Fruit fly (Drosophila melanogaster) whole organism, embryonic: ENCODE measurements around the gene Roc1b.
A peak's percentile ranks its signal among the peaks of the same experiment; 100 is the strongest.

Experiments
- Adf1 ChIP-seq: fragments of 200-800 bp; sonication (Bioruptor generic); IDR thresholded peaks from 2 replicates; pipeline ENCODE4 v1.3.6; 2022; ENCODE audit warnings: missing biosample characterization, missing genetic modification characterization
- Antp ChIP-seq: fragments of 200-800 bp; sonication (Bioruptor generic); optimal IDR thresholded peaks from 3 replicates; lab custom pipeline; 2016; ENCODE audit warnings: missing biosample characterization, missing genetic modification characterization
- CG10654 ChIP-seq: fragments of 200-800 bp; sonication (Bioruptor generic); optimal IDR thresholded peaks from 2 replicates; lab custom pipeline; 2016; ENCODE audit warnings: missing biosample characterization, missing genetic modification characterization
- CG12236 ChIP-seq: fragments of 200-800 bp; sonication (Bioruptor generic); optimal IDR thresholded peaks from 2 replicates; lab custom pipeline; 2016; ENCODE audit warnings: missing biosample characterization, missing genetic modification characterization
- CG1603 ChIP-seq: fragments of 200-800 bp; sonication (Bioruptor generic); optimal IDR thresholded peaks from 2 replicates; lab custom pipeline; 2019; ENCODE audit warnings: missing biosample characterization, mild to moderate bottlenecking, missing genetic modification characterization, moderate library complexity
- CG16779 ChIP-seq: fragments of 200-800 bp; sonication (Bioruptor generic); IDR thresholded peaks from 2 replicates; pipeline ENCODE4 v1.3.6; 2022; ENCODE audit warnings: missing biosample characterization, missing genetic modification characterization
- CG16863 ChIP-seq: fragments of 200-800 bp; sonication (Bioruptor generic); optimal IDR thresholded peaks from 3 replicates; lab custom pipeline; 2016; ENCODE audit warnings: missing biosample characterization, missing genetic modification characterization
- CG18476 ChIP-seq: fragments of 200-800 bp; sonication (Bioruptor generic); optimal IDR thresholded peaks from 2 replicates; lab custom pipeline; 2016; ENCODE audit warnings: missing biosample characterization, mild to moderate bottlenecking, missing genetic modification characterization
- CG2129 ChIP-seq: fragments of 200-800 bp; sonication (Bioruptor generic); IDR thresholded peaks from 2 replicates; pipeline ENCODE4 v1.3.6; 2022; ENCODE audit warnings: missing biosample characterization, missing genetic modification characterization; ENCODE audit not compliant: partially characterized antibody
- CG34422 ChIP-seq: fragments of 200-800 bp; sonication (Bioruptor generic); IDR thresholded peaks from 3 replicates; pipeline ENCODE4 v1.3.6; 2022; ENCODE audit warnings: missing biosample characterization, missing genetic modification characterization
- CG4282 ChIP-seq: fragments of 200-800 bp; sonication (Bioruptor generic); optimal IDR thresholded peaks from 2 replicates; lab custom pipeline; 2016; ENCODE audit warnings: missing biosample characterization, missing genetic modification characterization
- CG5953 ChIP-seq: fragments of 200-800 bp; sonication (Bioruptor generic); IDR thresholded peaks from 2 replicates; pipeline ENCODE4 v1.3.6; 2022; ENCODE audit warnings: missing biosample characterization, missing genetic modification characterization
- CG6175 ChIP-seq: fragments of 200-800 bp; sonication (Bioruptor generic); IDR thresholded peaks from 3 replicates; pipeline ENCODE4 v1.3.6; 2022; ENCODE audit warnings: missing biosample characterization, missing genetic modification characterization
- CG6654 ChIP-seq: fragments of 200-800 bp; sonication (Bioruptor generic); optimal IDR thresholded peaks from 2 replicates; lab custom pipeline; 2017; ENCODE audit warnings: missing biosample characterization, mild to moderate bottlenecking, missing genetic modification characterization
- CG6765 ChIP-seq: fragments of 200-800 bp; sonication (Bioruptor generic); optimal IDR thresholded peaks from 3 replicates; lab custom pipeline; 2017; ENCODE audit warnings: missing biosample characterization, mild to moderate bottlenecking, missing genetic modification characterization
- CG6791 ChIP-seq: fragments of 200-800 bp; sonication (Bioruptor generic); IDR thresholded peaks from 3 replicates; pipeline ENCODE4 v1.3.6; 2022; ENCODE audit warnings: missing biosample characterization, missing genetic modification characterization; ENCODE audit not compliant: partially characterized antibody
- CG7372 ChIP-seq: fragments of 200-800 bp; sonication (Bioruptor generic); IDR thresholded peaks from 2 replicates; pipeline ENCODE4 v1.3.6; 2022; ENCODE audit warnings: missing biosample characterization, missing genetic modification characterization
- D19B ChIP-seq: fragments of 200-800 bp; sonication (Bioruptor generic); optimal IDR thresholded peaks from 2 replicates; lab custom pipeline; 2017; ENCODE audit warnings: missing biosample characterization, mild to moderate bottlenecking, missing genetic modification characterization
- Dfd ChIP-seq, 2 experiments: fragments of >200 bp; optimal IDR thresholded peaks; 2 replicates each; lab custom pipeline; 2017; ENCODE audit warnings: missing biosample characterization in 2 of 2, missing genetic modification characterization in 2 of 2
- Dll ChIP-seq: fragments of 200-800 bp; sonication (Bioruptor generic); IDR thresholded peaks from 4 replicates; pipeline ENCODE4 v1.3.6; 2022; ENCODE audit warnings: missing biosample characterization, missing genetic modification characterization; ENCODE audit not compliant: partially characterized antibody
- E2f1 ChIP-seq: fragments of 200-800 bp; sonication (Bioruptor generic); IDR thresholded peaks from 2 replicates; pipeline ENCODE4 v1.3.6; 2022; ENCODE audit warnings: missing biosample characterization, missing genetic modification characterization
- E2f2 ChIP-seq: fragments of 200-800 bp; sonication (Bioruptor generic); IDR thresholded peaks from 2 replicates; pipeline ENCODE4 v1.3.6; 2022; ENCODE audit warnings: missing biosample characterization, missing genetic modification characterization
- Eip74EF ChIP-seq, 2 experiments: fragments of 200-800 bp in 1 of 2; fragments of >200 bp in 1 of 2; sonication (Bioruptor generic) in 1 of 2; optimal IDR thresholded peaks; 2 replicates each; lab custom pipeline; 2017 to 2019; ENCODE audit warnings: missing biosample characterization in 2 of 2, missing genetic modification characterization in 2 of 2, mild to moderate bottlenecking in 1 of 2, moderate library complexity in 1 of 2
- HLH3B ChIP-seq: fragments of 200-800 bp; sonication (Bioruptor generic); IDR thresholded peaks from 2 replicates; pipeline ENCODE4 v1.3.6; 2022; ENCODE audit warnings: missing biosample characterization, missing genetic modification characterization
- HmgD ChIP-seq: fragments of 200-800 bp; sonication (Bioruptor generic); optimal IDR thresholded peaks from 3 replicates; lab custom pipeline; 2016; ENCODE audit warnings: missing biosample characterization, missing genetic modification characterization
- Hr39 ChIP-seq: fragments of >200 bp; optimal IDR thresholded peaks from 2 replicates; lab custom pipeline; 2017
- NC2α ChIP-seq: fragments of 200-800 bp; sonication (Bioruptor generic); optimal IDR thresholded peaks from 2 replicates; lab custom pipeline; 2016; ENCODE audit warnings: missing biosample characterization, missing genetic modification characterization
- NfI ChIP-seq: fragments of 200-800 bp; sonication (Bioruptor generic); optimal IDR thresholded peaks from 3 replicates; lab custom pipeline; 2018; ENCODE audit warnings: missing biosample characterization, mild to moderate bottlenecking, missing genetic modification characterization, moderate library complexity
- Opbp ChIP-seq: fragments of 200-800 bp; sonication (Bioruptor generic); IDR thresholded peaks from 3 replicates; pipeline ENCODE4 v1.3.6; 2022; ENCODE audit warnings: missing biosample characterization, missing genetic modification characterization; ENCODE audit not compliant: partially characterized antibody
- Ssrp ChIP-seq: fragments of 200-800 bp; sonication (Bioruptor generic); optimal IDR thresholded peaks from 2 replicates; lab custom pipeline; 2018; ENCODE audit warnings: missing biosample characterization, mild to moderate bottlenecking, missing genetic modification characterization, moderate library complexity
- Vsx1 ChIP-seq: fragments of 200-800 bp; sonication (Bioruptor generic); optimal IDR thresholded peaks from 2 replicates; lab custom pipeline; 2017; ENCODE audit warnings: missing biosample characterization, mild to moderate bottlenecking, missing genetic modification characterization, missing genetic modification reagents
- ato ChIP-seq: fragments of 200-800 bp; sonication (Bioruptor generic); IDR thresholded peaks from 2 replicates; pipeline ENCODE4 v1.3.6; 2022; ENCODE audit warnings: missing biosample characterization, missing genetic modification characterization; ENCODE audit not compliant: partially characterized antibody
- da ChIP-seq: fragments of 200-800 bp; sonication (Bioruptor generic); optimal IDR thresholded peaks from 2 replicates; lab custom pipeline; 2016; ENCODE audit warnings: missing biosample characterization, missing genetic modification characterization
- dati ChIP-seq: fragments of 200-800 bp; sonication (Bioruptor generic); IDR thresholded peaks from 2 replicates; pipeline ENCODE4 v1.3.6; 2022; ENCODE audit warnings: missing biosample characterization, missing genetic modification characterization
- eyg ChIP-seq: fragments of 200-800 bp; sonication (Bioruptor generic); optimal IDR thresholded peaks from 3 replicates; lab custom pipeline; 2016; ENCODE audit warnings: missing biosample characterization, missing genetic modification characterization
- fd3F ChIP-seq: fragments of 200-800 bp; sonication (Bioruptor generic); optimal IDR thresholded peaks from 2 replicates; lab custom pipeline; 2018; ENCODE audit warnings: missing biosample characterization, mild to moderate bottlenecking, missing genetic modification characterization, moderate library complexity
- grn ChIP-seq: fragments of 200-800 bp; sonication (Bioruptor generic); optimal IDR thresholded peaks from 3 replicates; lab custom pipeline; 2017; ENCODE audit warnings: missing biosample characterization, missing genetic modification characterization
- gt ChIP-seq: fragments of 200-800 bp; sonication (Bioruptor generic); IDR thresholded peaks from 2 replicates; pipeline ENCODE4 v1.3.6; 2022; ENCODE audit warnings: missing biosample characterization, missing genetic modification characterization
- kah ChIP-seq: fragments of 200-800 bp; sonication (Bioruptor generic); optimal IDR thresholded peaks from 2 replicates; lab custom pipeline; 2018; ENCODE audit warnings: missing biosample characterization, mild to moderate bottlenecking, missing genetic modification characterization
- lbe ChIP-seq: fragments of 200-800 bp; sonication (Bioruptor generic); optimal IDR thresholded peaks from 2 replicates; lab custom pipeline; 2016; ENCODE audit warnings: missing biosample characterization, mild to moderate bottlenecking, missing genetic modification characterization
- org-1 ChIP-seq: fragments of 200-800 bp; sonication (Bioruptor generic); optimal IDR thresholded peaks from 2 replicates; lab custom pipeline; 2017; ENCODE audit warnings: missing biosample characterization, missing genetic modification characterization
- phol ChIP-seq: fragments of 200-800 bp; sonication (Bioruptor generic); optimal IDR thresholded peaks from 3 replicates; lab custom pipeline; 2018; ENCODE audit warnings: missing biosample characterization, mild to moderate bottlenecking, missing genetic modification characterization, moderate library complexity
- ro ChIP-seq: fragments of 200-800 bp; sonication (Bioruptor generic); IDR thresholded peaks from 2 replicates; pipeline ENCODE4 v1.3.6; 2022; ENCODE audit warnings: missing biosample characterization, missing genetic modification characterization
- row ChIP-seq: fragments of 200-800 bp; sonication (Bioruptor generic); IDR thresholded peaks from 3 replicates; pipeline ENCODE4 v1.3.6; 2022; ENCODE audit warnings: missing biosample characterization, missing genetic modification characterization
- sd ChIP-seq: fragments of 200-800 bp; sonication (Bioruptor generic); optimal IDR thresholded peaks from 3 replicates; lab custom pipeline; 2018; ENCODE audit warnings: missing biosample characterization, mild to moderate bottlenecking, missing genetic modification characterization, moderate library complexity
- slbo ChIP-seq: fragments of 200-800 bp; sonication (Bioruptor generic); IDR thresholded peaks from 2 replicates; pipeline ENCODE4 v1.3.6; 2022; ENCODE audit warnings: missing biosample characterization, missing genetic modification characterization
- ssp ChIP-seq: fragments of 200-800 bp; sonication (Bioruptor generic); IDR thresholded peaks from 2 replicates; pipeline ENCODE4 v1.3.6; 2022; ENCODE audit warnings: missing biosample characterization, missing genetic modification characterization
- tap ChIP-seq: fragments of 200-800 bp; optimal IDR thresholded peaks from 3 replicates; lab custom pipeline; 2019; ENCODE audit warnings: missing biosample characterization, mild to moderate bottlenecking, missing genetic modification characterization, moderate library complexity
- tll ChIP-seq, 2 experiments: fragments of 200-800 bp in 1 of 2; fragments of >200 bp in 1 of 2; sonication (Bioruptor generic) in 1 of 2; optimal IDR thresholded peaks; 2 replicates each; lab custom pipeline; 2017 to 2019; ENCODE audit warnings: missing biosample characterization in 2 of 2, missing genetic modification characterization in 2 of 2, mild to moderate bottlenecking in 1 of 2, moderate library complexity in 1 of 2
- trh ChIP-seq: fragments of 200-800 bp; sonication (Bioruptor generic); optimal IDR thresholded peaks from 2 replicates; lab custom pipeline; 2016; ENCODE audit warnings: missing biosample characterization, missing genetic modification characterization
- wek ChIP-seq: fragments of 200-800 bp; sonication (Bioruptor generic); optimal IDR thresholded peaks from 3 replicates; lab custom pipeline; 2018; ENCODE audit warnings: missing biosample characterization, mild to moderate bottlenecking, missing genetic modification characterization, moderate library complexity
- zen ChIP-seq: fragments of 200-800 bp; sonication (Bioruptor generic); optimal IDR thresholded peaks from 3 replicates; lab custom pipeline; 2018; ENCODE audit warnings: missing biosample characterization, mild to moderate bottlenecking, missing genetic modification characterization, moderate library complexity

The Roc1b gene

dm6 chr3L:378072-378423 lies 20.3 kb downstream of the Roc1b start (continued):
- TF ChIP-seq CG16863 (GFP tag; lab: Kevin White, UChicago) (no peak), org-1 (GFP tag; lab: Kevin White, UChicago) (no peak), dati (GFP tag; lab: Robert Waterston, UW) (no peak), Hr39 (no peak), slbo (GFP tag; lab: Robert Waterston, UW) (no peak), CG1603 (no peak), Opbp (GFP tag; lab: Robert Waterston, UW) (peak; percentile 49; the same call in 1 of the 3 replicates), Adf1 (peak; percentile 84), CG4282 (GFP tag; lab: Kevin White, UChicago) (no peak), sd (tag; lab: Kevin White, UChicago) (peak; percentile 96), CG10654 (GFP tag; lab: Kevin White, UChicago) (no peak), tll (GFP tag; optimal IDR thresholded peaks at IDR 0.05; lab: Kevin White, UChicago) (peak; percentile 34 to 100), CG34422 (GFP tag; lab: Robert Waterston, UW) (no peak), CG5953 (GFP tag; lab: Robert Waterston, UW) (no peak), wek (GFP tag; lab: Kevin White, UChicago) (no peak), row (no peak), phol (no peak), NfI (no peak), E2f2 (GFP tag; lab: Robert Waterston, UW) (no peak), fd3F (no peak), CG6654 (GFP tag; lab: Kevin White, UChicago) (no peak), Eip74EF (GFP tag; optimal IDR thresholded peaks at IDR 0.05; lab: Kevin White, UChicago) (no peak), ro (GFP tag; lab: Robert Waterston, UW) (no peak), CG7372 (GFP tag; lab: Robert Waterston, UW) (no peak), Dll (GFP tag; lab: Robert Waterston, UW) (peak; percentile 46; the same call in 1 of the 4 replicates), CG2129 (GFP tag; lab: Robert Waterston, UW) (no peak), da (GFP tag; lab: Kevin White, UChicago) (no peak), tap (tag; lab: Kevin White, UChicago) (no peak), trh (GFP tag; lab: Kevin White, UChicago) (no peak), CG6791 (GFP tag; lab: Robert Waterston, UW) (no peak; the same call in 2 of the 3 replicates), ssp (GFP tag; lab: Robert Waterston, UW) (no peak), Antp (GFP tag; lab: Kevin White, UChicago) (peak; percentile 15), CG12236 (no peak), zen (tag; lab: Kevin White, UChicago) (peak; percentile 70), ato (GFP tag; lab: Robert Waterston, UW) (0 out of 2 replicates have a peak, but pooled peaks have one; percentile 30), D19B (no peak), eyg (GFP tag; lab: Kevin White, UChicago) (no peak), gt (GFP tag; lab: Robert Waterston, UW) (no peak), Dfd (GFP tag; optimal IDR thresholded peaks at IDR 0.05; lab: Kevin White, UChicago) (no peak), NC2α (GFP tag; lab: Kevin White, UChicago) (no peak), CG6175 (GFP tag; lab: Robert Waterston, UW) (no peak), grn (GFP tag; lab: Kevin White, UChicago) (no peak), CG16779 (no peak), CG6765 (GFP tag; lab: Kevin White, UChicago) (no peak), E2f1 (no peak), Vsx1 (no peak), Ssrp (no peak), lbe (GFP tag; lab: Kevin White, UChicago) (no peak), kah (GFP tag; lab: Kevin White, UChicago) (no peak), CG18476 (GFP tag; lab: Kevin White, UChicago) (no peak), HLH3B (GFP tag; lab: Robert Waterston, UW) (no peak), HmgD (GFP tag; lab: Kevin White, UChicago) (peak; percentile 94)
